Worm (Caenorhabditis elegans) whole organism, young adult: Measurements from ENCODE around the gene srbc-19.

Experiments
- C17E4.6 ChIP-seq: fragments of 200-800 bp; sonication (Bioruptor generic); IDR thresholded peaks from 2 replicates; pipeline ENCODE4 v1.3.6; 2022; ENCODE audit warnings: missing genetic modification reagents, missing genetic modification characterization, missing compliant biosample characterization
- F37B4.10 ChIP-seq: fragments of 200-800 bp; sonication (Bioruptor generic); IDR thresholded peaks from 2 replicates; pipeline ENCODE4 v1.3.6; 2022; ENCODE audit warnings: missing genetic modification characterization, missing compliant biosample characterization
- F49E8.2 ChIP-seq: sonication (generic microtip); optimal IDR thresholded peaks from 3 replicates; lab custom pipeline; 2017; ENCODE audit warnings: missing genetic modification characterization, mild to moderate bottlenecking, missing compliant biosample characterization, antibody characterized with exemption, moderate library complexity; ENCODE audit not compliant: insufficient read depth
- F52B5.7 ChIP-seq: sonication (generic microtip); optimal IDR thresholded peaks from 2 replicates; lab custom pipeline; 2016; ENCODE audit warnings: mild to moderate bottlenecking, missing genetic modification characterization, missing compliant biosample characterization
- K11D2.4 ChIP-seq: fragments of 200-800 bp; sonication (Bioruptor generic); IDR thresholded peaks from 2 replicates; pipeline ENCODE4 v1.3.6; 2022; ENCODE audit warnings: missing genetic modification reagents, missing genetic modification characterization, missing compliant biosample characterization
- K12H6.12 ChIP-seq: fragments of 200-800 bp; sonication (Bioruptor generic); optimal IDR thresholded peaks from 2 replicates; lab custom pipeline; 2018; ENCODE audit warnings: mild to moderate bottlenecking, missing genetic modification characterization, missing compliant biosample characterization
- T07F8.4 ChIP-seq: sonication (generic microtip); optimal IDR thresholded peaks from 2 replicates; lab custom pipeline; 2016; ENCODE audit warnings: mild to moderate bottlenecking, missing genetic modification characterization, moderate library complexity, missing compliant biosample characterization
- Y79H2A.3 ChIP-seq: fragments of 200-800 bp; sonication (Bioruptor generic); conservative IDR thresholded peaks from 2 replicates; pipeline ENCODE4 v1.3.6; 2022; ENCODE audit warnings: missing genetic modification reagents, missing genetic modification characterization, missing compliant biosample characterization
- ama-1 ChIP-seq, 3 experiments: fragments of 150-350 bp in 1 of 3; sonication (generic microtip) in 2 of 3; optimal IDR thresholded peaks; 2 replicates each; lab custom pipeline; 2014 to 2018; ENCODE audit warnings: missing biosample characterization in 2 of 3, missing genetic modification characterization in 2 of 3, missing genetic modification reagents in 2 of 3
- atf-7 ChIP-seq: sonication (generic microtip); optimal IDR thresholded peaks from 2 replicates; lab custom pipeline; 2017; ENCODE audit warnings: mild to moderate bottlenecking, missing genetic modification characterization, missing compliant biosample characterization
- bed-1 ChIP-seq: fragments of 200-800 bp; sonication (Bioruptor generic); IDR thresholded peaks from 2 replicates; pipeline ENCODE4 v1.3.6; 2022; ENCODE audit warnings: missing genetic modification reagents, missing genetic modification characterization, missing compliant biosample characterization
- bed-2 ChIP-seq: fragments of 200-800 bp; sonication (Bioruptor generic); IDR thresholded peaks from 2 replicates; pipeline ENCODE4 v1.3.6; 2022; ENCODE audit warnings: missing genetic modification reagents, missing genetic modification characterization, missing compliant biosample characterization
- cebp-1 ChIP-seq, 2 experiments: fragments of 200-800 bp in 1 of 2; sonication (Bioruptor generic) in 1 of 2; sonication (generic microtip) in 1 of 2; IDR thresholded peaks in 1 of 2; optimal IDR thresholded peaks in 1 of 2; 2 replicates each; pipeline versions ENCODE4 v1.3.6 to Lab custom; 2017 to 2022; ENCODE audit warnings: missing compliant biosample characterization in 2 of 2, missing genetic modification characterization in 2 of 2, mild to moderate bottlenecking in 1 of 2, missing genetic modification reagents in 1 of 2, moderate library complexity in 1 of 2
- cebp-2 ChIP-seq: fragments of 200-800 bp; sonication (Bioruptor generic); IDR thresholded peaks from 2 replicates; pipeline ENCODE4 v1.3.6; 2022; ENCODE audit warnings: missing genetic modification characterization, missing compliant biosample characterization
- ceh-100 ChIP-seq: fragments of 200-800 bp; sonication (Bioruptor generic); IDR thresholded peaks from 2 replicates; pipeline ENCODE4 v1.3.6; 2022; ENCODE audit warnings: missing genetic modification reagents, missing genetic modification characterization, missing compliant biosample characterization
- ceh-27 ChIP-seq: fragments of 200-800 bp; sonication (Bioruptor generic); optimal IDR thresholded peaks from 2 replicates; lab custom pipeline; 2018; ENCODE audit warnings: mild to moderate bottlenecking, missing genetic modification characterization, moderate library complexity, missing compliant biosample characterization
- chd-7 ChIP-seq: sonication (generic microtip); optimal IDR thresholded peaks from 2 replicates; lab custom pipeline; 2016; ENCODE audit warnings: mild to moderate bottlenecking, missing genetic modification characterization, moderate library complexity, missing compliant biosample characterization
- dox-1 ChIP-seq: fragments of 200-800 bp; sonication (Bioruptor generic); IDR thresholded peaks from 2 replicates; pipeline ENCODE4 v1.3.6; 2022; ENCODE audit warnings: missing genetic modification reagents, missing genetic modification characterization, missing compliant biosample characterization
- efl-1 ChIP-seq: fragments of 150-350 bp; optimal IDR thresholded peaks from 2 replicates; lab custom pipeline; 2014; ENCODE audit warnings: missing biosample characterization, missing genetic modification reagents, missing genetic modification characterization
- egrh-3 ChIP-seq: fragments of 200-800 bp; sonication (Bioruptor generic); IDR thresholded peaks from 2 replicates; pipeline ENCODE4 v1.3.6; 2022; ENCODE audit warnings: missing genetic modification reagents, missing genetic modification characterization, missing compliant biosample characterization
- fkh-3 ChIP-seq: sonication (generic microtip); optimal IDR thresholded peaks from 2 replicates; lab custom pipeline; 2016; ENCODE audit warnings: mild to moderate bottlenecking, missing genetic modification characterization, missing compliant biosample characterization
- hlh-12 ChIP-seq: sonication (generic microtip); optimal IDR thresholded peaks from 2 replicates; lab custom pipeline; 2016; ENCODE audit warnings: missing genetic modification characterization, missing compliant biosample characterization
- hmg-1.2 ChIP-seq: fragments of 200-800 bp; sonication (Bioruptor generic); IDR thresholded peaks from 2 replicates; pipeline ENCODE4 v1.3.6; 2022; ENCODE audit warnings: missing genetic modification reagents, missing genetic modification characterization, missing compliant biosample characterization
- let-526 ChIP-seq: fragments of 200-800 bp; sonication (Bioruptor generic); IDR thresholded peaks from 2 replicates; pipeline ENCODE4 v1.3.6; 2022; ENCODE audit warnings: missing genetic modification reagents, missing genetic modification characterization, missing compliant biosample characterization
- let-607 ChIP-seq, 2 experiments: fragments of 200-800 bp in 1 of 2; sonication (Bioruptor generic) in 1 of 2; sonication (generic microtip) in 1 of 2; optimal IDR thresholded peaks; 2 replicates each; lab custom pipeline; 2016 to 2018; ENCODE audit warnings: mild to moderate bottlenecking in 2 of 2, missing compliant biosample characterization in 2 of 2, missing genetic modification characterization in 2 of 2, moderate library complexity in 2 of 2, missing genotype in 1 of 2
- lin-35 ChIP-seq, 3 experiments: fragments of 150-350 bp in 2 of 3; sonication (generic microtip) in 1 of 3; optimal IDR thresholded peaks; 2 replicates each; lab custom pipeline; 2014 to 2018; ENCODE audit warnings: missing biosample characterization in 3 of 3, missing genetic modification characterization in 3 of 3, missing genetic modification reagents in 3 of 3
- lin-40 ChIP-seq: sonication (generic microtip); optimal IDR thresholded peaks from 2 replicates; lab custom pipeline; 2016; ENCODE audit warnings: missing genetic modification characterization, mild to moderate bottlenecking, missing compliant biosample characterization, missing genotype, missing genetic modification reagents
- lsy-27 ChIP-seq: sonication (generic microtip); optimal IDR thresholded peaks from 2 replicates; lab custom pipeline; 2017; ENCODE audit warnings: missing genetic modification characterization, mild to moderate bottlenecking, missing compliant biosample characterization, antibody characterized with exemption, missing genotype, borderline replicate concordance; ENCODE audit not compliant: insufficient read depth
- mcd-1 ChIP-seq: fragments of 200-800 bp; sonication (Bioruptor generic); IDR thresholded peaks from 2 replicates; pipeline ENCODE4 v1.3.6; 2022; ENCODE audit warnings: missing genetic modification reagents, missing genetic modification characterization, missing compliant biosample characterization
- mes-4 ChIP-seq: sonication (generic microtip); optimal IDR thresholded peaks from 2 replicates; lab custom pipeline; 2016; ENCODE audit warnings: missing genotype, missing genetic modification characterization, missing compliant biosample characterization
- nhr-80 ChIP-seq: sonication (generic microtip); optimal IDR thresholded peaks from 2 replicates; lab custom pipeline; 2016; ENCODE audit warnings: missing genetic modification characterization, missing compliant biosample characterization
- snpc-1.3 ChIP-seq: sonication (generic microtip); optimal IDR thresholded peaks from 2 replicates; lab custom pipeline; 2017; ENCODE audit warnings: missing genetic modification characterization, mild to moderate bottlenecking, missing compliant biosample characterization, antibody characterized with exemption, moderate library complexity, missing genotype, missing genetic modification reagents; ENCODE audit not compliant: insufficient read depth
- snpc-4 ChIP-seq, 5 experiments: fragments of 150-350 bp in 1 of 5; sonication (generic microtip) in 4 of 5; optimal IDR thresholded peaks; 2 replicates each; lab custom pipeline; 2014 to 2018; ENCODE audit warnings: missing genetic modification characterization in 5 of 5, missing biosample characterization in 3 of 5, antibody characterized with exemption in 2 of 5, mild to moderate bottlenecking in 2 of 5, missing compliant biosample characterization in 2 of 5, missing genotype in 2 of 5, moderate library complexity in 2 of 5, missing genetic modification reagents in 1 of 5
- tbp1 ChIP-seq: fragments of 200-800 bp; sonication (Bioruptor generic); optimal IDR thresholded peaks from 2 replicates; lab custom pipeline; 2018; ENCODE audit warnings: mild to moderate bottlenecking, missing genetic modification characterization, missing compliant biosample characterization
- unc-130 ChIP-seq: sonication (generic microtip); optimal IDR thresholded peaks from 2 replicates; lab custom pipeline; 2016; ENCODE audit warnings: missing genetic modification reagents, missing genetic modification characterization, missing compliant biosample characterization
- zfh-2 ChIP-seq: fragments of 200-800 bp; sonication (Bioruptor generic); conservative IDR thresholded peaks from 2 replicates; pipeline ENCODE4 v1.3.6; 2022; ENCODE audit warnings: missing genetic modification reagents, missing genetic modification characterization, missing compliant biosample characterization
- ztf-26 ChIP-seq: sonication (generic microtip); optimal IDR thresholded peaks from 2 replicates; lab custom pipeline; 2017; ENCODE audit warnings: missing genetic modification characterization, missing compliant biosample characterization

The srbc-19 gene

ce11 chrV:2135323-2135722, 31.3 kb downstream of the srbc-19 start (continued):
- TF ChIP-seq ztf-26 (no peak), ceh-100 (no peak), bed-1 (GFP tag; lab: Robert Waterston, UW) (no peak), nhr-80 (peak; percentile 36), cebp-2 (GFP tag; lab: Robert Waterston, UW) (no peak), ama-1 (optimal IDR thresholded peaks at IDR 0.05; lab: Kevin White, UChicago) (no peak), ama-1 (GFP tag; optimal IDR thresholded peaks at IDR 0.05; lab: Kevin White, UChicago) (no peak), hlh-12 (tag; lab: Kevin White, UChicago) (no peak), let-607 (tag; optimal IDR thresholded peaks at IDR 0.05; lab: Kevin White, UChicago) (no peak), lsy-27 (no peak), mcd-1 (GFP tag; lab: Robert Waterston, UW) (no peak), C17E4.6 (GFP tag; lab: Robert Waterston, UW) (no peak), F49E8.2 (tag; lab: Kevin White, UChicago) (no peak), T07F8.4 (tag; lab: Kevin White, UChicago) (no peak), unc-130 (no peak), bed-2 (GFP tag; lab: Robert Waterston, UW) (no peak), Y79H2A.3 (GFP tag; lab: Robert Waterston, UW) (no peak), dox-1 (GFP tag; lab: Robert Waterston, UW) (peak; percentile 49; the same call in 1 of the 2 replicates), let-526 (GFP tag; lab: Robert Waterston, UW) (no peak), egrh-3 (GFP tag; lab: Robert Waterston, UW) (peak; percentile 55)

- TF ChIP-seq ztf-26 (no peak), snpc-1.3 (tag; lab: Kevin White, UChicago) (no peak), lin-35 (GFP tag; optimal IDR thresholded peaks at IDR 0.05; lab: Kevin White, UChicago) (peak in 1 of 3 experiments; percentile 9)
Observed at ce11 chrV:2134340-2134739, 32.2 kb downstream of the srbc-19 start.

ce11 chrV:2133512-2133911, 33.1 kb downstream of the srbc-19 start:
- peak; percentile 43 for TF ChIP-seq ceh-27
- no peak for TF ChIP-seq tbp1 (GFP tag; lab: Kevin White, UChicago)
- peak in 1 of 3 experiments; percentile 80 for TF ChIP-seq lin-35 (GFP tag; optimal IDR thresholded peaks at IDR 0.05; lab: Kevin White, UChicago)
- TF ChIP-seq hmg-1.2 (GFP tag; lab: Robert Waterston, UW), result peak; percentile 37; the same call in 1 of the 2 replicates
- peak; percentile 41 for TF ChIP-seq chd-7
- TF ChIP-seq dox-1 (GFP tag; lab: Robert Waterston, UW), result peak; percentile 42; the same call in 1 of the 2 replicates
- peak; percentile 45 for TF ChIP-seq atf-7 (tag; lab: Kevin White, UChicago)
- no peak for TF ChIP-seq F52B5.7 (tag; lab: Kevin White, UChicago)
- no peak for TF ChIP-seq efl-1
- no peak for TF ChIP-seq fkh-3 (tag; lab: Kevin White, UChicago)
- TF ChIP-seq nhr-80, result peak; percentile 7
- no peak for TF ChIP-seq snpc-4 (GFP tag; optimal IDR thresholded peaks at IDR 0.05; lab: Kevin White, UChicago)
- TF ChIP-seq snpc-4 (tag; optimal IDR thresholded peaks at IDR 0.05; lab: Kevin White, UChicago), result peak in 1 of 4 experiments; percentile 13
- peak; percentile 84 for TF ChIP-seq zfh-2 (GFP tag; lab: Robert Waterston, UW)
- no peak for TF ChIP-seq cebp-1 (GFP tag; IDR thresholded peaks at IDR 0.05; lab: Robert Waterston, UW)
- peak; percentile 74 for TF ChIP-seq cebp-1 (tag; optimal IDR thresholded peaks at IDR 0.05; lab: Kevin White, UChicago)
- TF ChIP-seq F37B4.10 (GFP tag; lab: Robert Waterston, UW), result no peak
- TF ChIP-seq lin-40 (tag; lab: Kevin White, UChicago), result peak; percentile 21
- TF ChIP-seq K11D2.4 (GFP tag; lab: Robert Waterston, UW), result peak; percentile 57
- no peak for TF ChIP-seq mes-4 (tag; lab: Kevin White, UChicago)
- TF ChIP-seq K12H6.12 (tag; lab: Kevin White, UChicago), result peak; percentile 70
- peak; percentile 31; the same call in 1 of the 2 replicates for TF ChIP-seq egrh-3 (GFP tag; lab: Robert Waterston, UW)
- 0 out of 2 replicates have a peak, but pooled peaks have one; percentile 41 for TF ChIP-seq mcd-1 (GFP tag; lab: Robert Waterston, UW)
